Fruit fly (Drosophila melanogaster) whole organism, embryonic: ENCODE results near the gene ND-SGDH.
A peak's percentile ranks its signal among the peaks of the same experiment; 100 is the strongest.

ENCODE experiments used
- Asciz ChIP-seq: fragments of 200-800 bp; sonication (Bioruptor generic); optimal IDR thresholded peaks from 2 replicates; lab custom pipeline; 2017; ENCODE audit warnings: missing biosample characterization, mild to moderate bottlenecking, missing genetic modification characterization, missing genetic modification reagents
- Bteb2 ChIP-seq: fragments of 200-800 bp; sonication (Bioruptor generic); optimal IDR thresholded peaks from 2 replicates; lab custom pipeline; 2016; ENCODE audit warnings: missing biosample characterization, missing genetic modification characterization
- CG10366 ChIP-seq: fragments of 200-800 bp; sonication (Bioruptor generic); IDR thresholded peaks from 2 replicates; pipeline ENCODE4 v1.3.6; 2022; ENCODE audit warnings: missing biosample characterization, missing genetic modification characterization
- CG10565 ChIP-seq: fragments of 200-800 bp; sonication (Bioruptor generic); optimal IDR thresholded peaks from 3 replicates; lab custom pipeline; 2016; ENCODE audit warnings: missing biosample characterization, mild to moderate bottlenecking, missing genetic modification characterization
- CG11504 ChIP-seq: fragments of 200-800 bp; sonication (Bioruptor generic); optimal IDR thresholded peaks from 3 replicates; lab custom pipeline; 2019; ENCODE audit warnings: missing biosample characterization, mild to moderate bottlenecking, missing genetic modification characterization, moderate library complexity
- CG11696 ChIP-seq: fragments of 200-800 bp; sonication (Bioruptor generic); IDR thresholded peaks from 2 replicates; pipeline ENCODE4 v1.3.6; 2022; ENCODE audit warnings: missing biosample characterization, missing genetic modification characterization
- CG12219 ChIP-seq: fragments of 200-800 bp; sonication (Bioruptor generic); optimal IDR thresholded peaks from 3 replicates; lab custom pipeline; 2018; ENCODE audit warnings: missing biosample characterization, mild to moderate bottlenecking, missing genetic modification characterization
- CG13123 ChIP-seq: fragments of 200-800 bp; sonication (Bioruptor generic); optimal IDR thresholded peaks from 2 replicates; lab custom pipeline; 2016; ENCODE audit warnings: missing biosample characterization, missing genetic modification characterization
- CG14441 ChIP-seq: fragments of 200-800 bp; sonication (Bioruptor generic); IDR thresholded peaks from 2 replicates; pipeline ENCODE4 v1.3.6; 2022; ENCODE audit warnings: missing biosample characterization, missing genetic modification characterization
- CG1647 ChIP-seq: fragments of 200-800 bp; sonication (Bioruptor generic); optimal IDR thresholded peaks from 3 replicates; lab custom pipeline; 2016; ENCODE audit warnings: missing biosample characterization, missing genetic modification characterization
- CG17328 ChIP-seq: fragments of 200-800 bp; sonication (Bioruptor generic); IDR thresholded peaks from 2 replicates; pipeline ENCODE4 v1.3.6; 2022; ENCODE audit warnings: missing biosample characterization, missing genetic modification characterization
- CG17385 ChIP-seq: fragments of 200-800 bp; sonication (Bioruptor generic); optimal IDR thresholded peaks from 3 replicates; lab custom pipeline; 2018; ENCODE audit warnings: missing biosample characterization, mild to moderate bottlenecking, missing genetic modification characterization
- CG17829 ChIP-seq: fragments of 200-800 bp; optimal IDR thresholded peaks from 2 replicates; lab custom pipeline; 2019; ENCODE audit warnings: missing biosample characterization, mild to moderate bottlenecking, missing genetic modification characterization, moderate library complexity
- CG2678 ChIP-seq: fragments of 200-800 bp; sonication (Bioruptor generic); optimal IDR thresholded peaks from 3 replicates; lab custom pipeline; 2019; ENCODE audit warnings: missing biosample characterization, mild to moderate bottlenecking, missing genetic modification characterization, moderate library complexity
- CG42726 ChIP-seq: fragments of 200-800 bp; sonication (Bioruptor generic); IDR thresholded peaks from 2 replicates; pipeline ENCODE4 v1.3.6; 2022; ENCODE audit warnings: missing biosample characterization, missing genetic modification characterization; ENCODE audit not compliant: partially characterized antibody
- CG5245 ChIP-seq: fragments of 200-800 bp; sonication (Bioruptor generic); optimal IDR thresholded peaks from 3 replicates; lab custom pipeline; 2016; ENCODE audit warnings: missing biosample characterization, missing genetic modification characterization
- CG5953 ChIP-seq: fragments of 200-800 bp; sonication (Bioruptor generic); IDR thresholded peaks from 2 replicates; pipeline ENCODE4 v1.3.6; 2022; ENCODE audit warnings: missing biosample characterization, missing genetic modification characterization
- CG7372 ChIP-seq: fragments of 200-800 bp; sonication (Bioruptor generic); IDR thresholded peaks from 2 replicates; pipeline ENCODE4 v1.3.6; 2022; ENCODE audit warnings: missing biosample characterization, missing genetic modification characterization
- CG8388 ChIP-seq: fragments of 200-800 bp; sonication (Bioruptor generic); optimal IDR thresholded peaks from 2 replicates; lab custom pipeline; 2019; ENCODE audit warnings: missing biosample characterization, mild to moderate bottlenecking, missing genetic modification characterization, moderate library complexity
- CG8765 ChIP-seq: fragments of 200-800 bp; sonication (Bioruptor generic); IDR thresholded peaks from 2 replicates; pipeline ENCODE4 v1.3.6; 2022; ENCODE audit warnings: missing biosample characterization, missing genetic modification characterization
- Deaf1 ChIP-seq: fragments of 200-800 bp; optimal IDR thresholded peaks from 3 replicates; lab custom pipeline; 2019; ENCODE audit warnings: missing biosample characterization, mild to moderate bottlenecking, missing genetic modification characterization, moderate library complexity
- Drgx ChIP-seq: fragments of 200-800 bp; sonication (Bioruptor generic); IDR thresholded peaks from 2 replicates; pipeline ENCODE4 v1.3.6; 2022; ENCODE audit warnings: missing biosample characterization, missing genetic modification characterization
- Ets65A ChIP-seq: fragments of 200-800 bp; sonication (Bioruptor generic); peaks from one replicate; lab custom pipeline; 2016; ENCODE audit warnings: missing biosample characterization, missing genetic modification characterization
- Hey ChIP-seq: fragments of 200-800 bp; sonication (Bioruptor generic); optimal IDR thresholded peaks from 3 replicates; lab custom pipeline; 2018; ENCODE audit warnings: missing biosample characterization, mild to moderate bottlenecking, missing genetic modification characterization
- Hmx ChIP-seq: fragments of 200-800 bp; sonication (Bioruptor generic); optimal IDR thresholded peaks from 2 replicates; lab custom pipeline; 2016; ENCODE audit warnings: missing biosample characterization, missing genetic modification characterization
- Hr51 ChIP-seq, 2 experiments: fragments of 200-800 bp; sonication (Bioruptor generic); optimal IDR thresholded peaks; 2 replicates in 1 of 2; 3 replicates in 1 of 2; lab custom pipeline; 2016 to 2018; ENCODE audit warnings: missing biosample characterization in 2 of 2, missing genetic modification characterization in 2 of 2, mild to moderate bottlenecking in 1 of 2, moderate library complexity in 1 of 2
- Hsf ChIP-seq: fragments of 200-800 bp; sonication (Bioruptor generic); optimal IDR thresholded peaks from 3 replicates; lab custom pipeline; 2016; ENCODE audit warnings: missing biosample characterization, missing genetic modification characterization
- Oli ChIP-seq: fragments of 200-800 bp; sonication (Bioruptor generic); optimal IDR thresholded peaks from 2 replicates; lab custom pipeline; 2018; ENCODE audit warnings: missing biosample characterization, mild to moderate bottlenecking, missing genetic modification characterization, moderate library complexity
- Rx ChIP-seq: fragments of 200-800 bp; sonication (Bioruptor generic); IDR thresholded peaks from 2 replicates; pipeline ENCODE4 v1.3.6; 2022; ENCODE audit warnings: missing biosample characterization, missing genetic modification characterization
- Trl ChIP-seq, 3 experiments: fragments of >200 bp in 2 of 3; fragments of 200-800 bp in 1 of 3; sonication (Bioruptor generic) in 1 of 3; optimal IDR thresholded peaks; 2 replicates in 1 of 3; 3 replicates in 2 of 3; lab custom pipeline; 2016 to 2017; ENCODE audit warnings: missing biosample characterization in 1 of 3, missing genetic modification characterization in 1 of 3
- Xbp1 ChIP-seq: fragments of 200-800 bp; sonication (Bioruptor generic); optimal IDR thresholded peaks from 3 replicates; lab custom pipeline; 2016; ENCODE audit warnings: missing biosample characterization, mild to moderate bottlenecking, missing genetic modification characterization
- Xrp1 ChIP-seq: fragments of 200-800 bp; sonication (Bioruptor generic); IDR thresholded peaks from 2 replicates; pipeline ENCODE4 v1.3.6; 2022; ENCODE audit warnings: missing biosample characterization, missing genetic modification characterization
- caup ChIP-seq: fragments of 200-800 bp; sonication (Bioruptor generic); optimal IDR thresholded peaks from 3 replicates; lab custom pipeline; 2017; ENCODE audit warnings: missing biosample characterization, mild to moderate bottlenecking, missing genetic modification characterization, moderate library complexity; ENCODE audit not compliant: severe bottlenecking
- ci ChIP-seq: fragments of 200-800 bp; sonication (Bioruptor generic); IDR thresholded peaks from 3 replicates; pipeline ENCODE4 v1.3.6; 2022; ENCODE audit warnings: missing biosample characterization, missing genetic modification characterization
- dysf ChIP-seq: fragments of 200-800 bp; sonication (Bioruptor generic); IDR thresholded peaks from 3 replicates; pipeline ENCODE4 v1.3.6; 2022; ENCODE audit warnings: missing biosample characterization, missing genetic modification characterization
- ewg ChIP-seq: fragments of 200-800 bp; sonication (Bioruptor generic); optimal IDR thresholded peaks from 3 replicates; lab custom pipeline; 2017; ENCODE audit warnings: mild to moderate bottlenecking, missing biosample characterization, missing genetic modification reagents, missing genetic modification characterization
- gce ChIP-seq: fragments of 200-800 bp; sonication (Bioruptor generic); IDR thresholded peaks from 3 replicates; pipeline ENCODE4 v1.3.6; 2022; ENCODE audit warnings: missing biosample characterization, missing genetic modification characterization
- jing ChIP-seq: fragments of 200-800 bp; sonication (Bioruptor generic); optimal IDR thresholded peaks from 2 replicates; lab custom pipeline; 2018; ENCODE audit warnings: missing biosample characterization, mild to moderate bottlenecking, missing genetic modification characterization
- pan ChIP-seq, 4 experiments: fragments of >200 bp in 3 of 4; fragments of 200-800 bp in 1 of 4; sonication (Bioruptor generic) in 1 of 4; optimal IDR thresholded peaks in 3 of 4; IDR thresholded peaks in 1 of 4; 2 replicates each; pipeline versions ENCODE4 v1.3.6 to Lab custom; 2017 to 2022; ENCODE audit warnings: missing biosample characterization in 2 of 4, missing genetic modification characterization in 2 of 4, mixed read lengths in 1 of 4
- pnt ChIP-seq: fragments of 200-800 bp; sonication (Bioruptor generic); optimal IDR thresholded peaks from 3 replicates; lab custom pipeline; 2016; ENCODE audit warnings: missing biosample characterization, missing genetic modification characterization
- ranshi ChIP-seq: fragments of 200-800 bp; sonication (Bioruptor generic); IDR thresholded peaks from 2 replicates; pipeline ENCODE4 v1.3.6; 2022; ENCODE audit warnings: missing biosample characterization, missing genetic modification characterization
- scrt ChIP-seq: fragments of 200-800 bp; sonication (Bioruptor generic); optimal IDR thresholded peaks from 2 replicates; lab custom pipeline; 2018; ENCODE audit warnings: missing biosample characterization, mild to moderate bottlenecking, missing genetic modification characterization, moderate library complexity
- shn ChIP-seq: fragments of 200-800 bp; sonication (Bioruptor generic); optimal IDR thresholded peaks from 3 replicates; lab custom pipeline; 2016; ENCODE audit warnings: missing biosample characterization, missing genetic modification characterization
- vvl ChIP-seq: fragments of 200-800 bp; sonication (Bioruptor generic); IDR thresholded peaks from 2 replicates; pipeline ENCODE4 v1.3.6; 2022; ENCODE audit warnings: missing biosample characterization, missing genetic modification characterization
- z ChIP-seq: fragments of 200-800 bp; sonication (Bioruptor generic); IDR thresholded peaks from 3 replicates; pipeline ENCODE4 v1.3.6; 2022; ENCODE audit warnings: missing biosample characterization, missing genetic modification characterization

The ND-SGDH gene

DNA sequence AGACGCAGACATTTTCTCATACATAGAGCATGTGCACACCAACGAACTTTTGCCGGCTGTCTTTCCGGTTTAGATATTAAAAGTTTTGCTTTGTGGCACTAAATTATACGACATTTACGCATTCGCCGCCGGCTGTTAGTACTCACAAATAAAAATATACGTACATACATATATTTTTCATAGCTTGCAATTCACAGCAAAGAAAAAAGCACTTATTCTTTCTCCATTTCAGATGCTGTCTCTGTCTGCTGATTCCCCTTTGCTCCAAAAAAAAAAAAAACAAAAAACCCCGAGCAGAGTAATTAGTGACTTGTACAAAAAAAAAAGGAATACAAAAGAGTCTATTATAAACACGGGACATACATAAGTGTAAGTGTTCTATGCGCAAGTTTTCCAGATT lies 38.9 kb upstream of the ND-SGDH start, which contains the start of gene CAH2:
Gene CAH2 (plus strand): TSS at position 301 of the 400 bp plus-strand sequence.
- TF ChIP-seq Ets65A (GFP tag; lab: Kevin White, UChicago) (peak; percentile 19), CG1647 (GFP tag; lab: Kevin White, UChicago) (no peak)
- TF ChIP-seq, all 482 proteins: peak for 1

DNA sequence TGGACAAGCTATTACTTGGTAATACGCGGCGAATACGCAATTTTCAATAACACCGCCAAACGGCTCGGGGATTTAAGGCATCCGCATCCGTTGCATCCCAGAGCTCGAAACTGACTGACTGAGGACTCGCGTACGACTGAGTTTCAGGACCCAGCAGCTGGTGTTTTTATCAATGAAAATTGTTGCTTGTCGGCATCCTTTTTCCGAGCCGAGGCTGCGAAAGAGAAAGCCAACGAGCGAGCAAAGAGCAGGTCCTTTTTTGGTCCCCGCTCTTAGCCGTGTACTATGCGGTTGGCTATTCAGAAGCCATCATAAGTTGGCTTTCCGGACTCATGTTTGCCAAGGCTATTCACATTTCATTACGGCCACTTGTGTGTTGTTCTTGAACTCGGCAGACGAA lies 37.0 kb upstream of the ND-SGDH start, which contains the start of gene Rh7:
Gene Rh7 (minus strand): TSS at position 101 of the 400 bp plus-strand sequence.
- peak; percentile 64 for TF ChIP-seq Deaf1
- TF ChIP-seq scrt: peak; percentile 30
- no peak for TF ChIP-seq CG5245 (GFP tag; lab: Kevin White, UChicago)
- TF ChIP-seq, all 482 proteins: peak for 2

- TF ChIP-seq z (no peak), CG2678 (no peak), CG42726 (GFP tag; lab: Robert Waterston, UW) (no peak), Bteb2 (GFP tag; lab: Kevin White, UChicago) (no peak), CG11696 (GFP tag; lab: Robert Waterston, UW) (no peak), Rx (GFP tag; lab: Robert Waterston, UW) (0 out of 2 replicates have a peak, but pooled peaks have one; percentile 22), Asciz (GFP tag; lab: Kevin White, UChicago) (no peak), Hey (tag; lab: Kevin White, UChicago) (no peak), Hr51 (GFP tag; optimal IDR thresholded peaks at IDR 0.05; lab: Kevin White, UChicago) (no peak), CG14441 (GFP tag; lab: Robert Waterston, UW) (peak; percentile 47), vvl (GFP tag; lab: Robert Waterston, UW) (peak; percentile 31; the same call in 1 of the 2 replicates), dysf (GFP tag; lab: Robert Waterston, UW) (peak; percentile 56; the same call in 2 of the 3 replicates), CG17328 (GFP tag; lab: Robert Waterston, UW) (peak; percentile 55), Xrp1 (GFP tag; lab: Robert Waterston, UW) (peak; percentile 22; the same call in 1 of the 2 replicates), CG7372 (GFP tag; lab: Robert Waterston, UW) (peak; percentile 66; the same call in 1 of the 2 replicates), jing (no peak), Hsf (GFP tag; lab: Kevin White, UChicago) (peak; percentile 1), gce (GFP tag; lab: Robert Waterston, UW) (0 out of 3 replicates have a peak, but pooled peaks have one; percentile 12), ewg (GFP tag; lab: Kevin White, UChicago) (peak; percentile 56), shn (no peak), Trl (optimal IDR thresholded peaks at IDR 0.05; lab: Kevin White, UChicago) (peak; percentile 56 to 58), Trl (GFP tag; optimal IDR thresholded peaks at IDR 0.05; lab: Kevin White, UChicago) (no peak), ranshi (GFP tag; lab: Robert Waterston, UW) (0 out of 2 replicates have a peak, but pooled peaks have one; percentile 7), CG8388 (peak; percentile 34), CG5953 (peak; percentile 44; the same call in 1 of the 2 replicates), Hmx (GFP tag; lab: Kevin White, UChicago) (no peak), pan (optimal IDR thresholded peaks at IDR 0.05; lab: Kevin White, UChicago) (no peak), pan (GFP tag; optimal IDR thresholded peaks at IDR 0.05 in 1 of 2, IDR thresholded peaks at IDR 0.05 in 1 of 2) (peak in 1 of 2 experiments; percentile 52), pnt (GFP tag; lab: Kevin White, UChicago) (peak; percentile 2), CG8765 (GFP tag; lab: Robert Waterston, UW) (no peak), CG17829 (tag; lab: Kevin White, UChicago) (no peak), Oli (tag; lab: Kevin White, UChicago) (peak; percentile 12), CG17385 (GFP tag; lab: Kevin White, UChicago) (peak; percentile 5), CG12219 (no peak), caup (GFP tag; lab: Kevin White, UChicago) (no peak), Drgx (GFP tag; lab: Robert Waterston, UW) (no peak), CG11504 (tag; lab: Kevin White, UChicago) (no peak), CG10565 (no peak), CG10366 (GFP tag; lab: Robert Waterston, UW) (peak; percentile 34), CG13123 (GFP tag; lab: Kevin White, UChicago) (no peak), Xbp1 (GFP tag; lab: Kevin White, UChicago) (peak; percentile 18), ci (peak; percentile 67)
Observed at dm6 chr3L:12163693-12164092, 25.3 kb upstream of the ND-SGDH start, which contains the start of gene CG9760. Gene CG9760 (minus strand): TSS chr3L:12163735.
